Worm (Caenorhabditis elegans): Measurements from ENCODE around the gene srd-9.
A peak's percentile ranks its signal among the peaks of the same experiment; 100 is the strongest.

srd-9 gene

ce11 chrV:5314104-5314503 is 37.5 kb upstream of the srd-9 start, which contains the start of gene C10G8.2:
Gene C10G8.2, plus strand, starts transcription at chrV:5314404.
- TF ChIP-seq snpc-3.4 (tag; optimal IDR thresholded peaks at IDR 0.05) (no peak), C17E4.6 (GFP tag; IDR thresholded peaks at IDR 0.05) (no peak), atf-7 (tag; optimal IDR thresholded peaks at IDR 0.05) (no peak), pha-4 (tag; optimal IDR thresholded peaks at IDR 0.05) (no peak), egrh-3 (GFP tag; IDR thresholded peaks at IDR 0.05) (no peak), egl-18 (GFP tag; IDR thresholded peaks at IDR 0.05) (no peak), gei-17 (GFP tag; optimal IDR thresholded peaks at IDR 0.05) (no peak), egl-44 (GFP tag; IDR thresholded peaks at IDR 0.05) (no peak), xnd-1 (tag; optimal IDR thresholded peaks at IDR 0.05) (no peak), unc-130 (GFP tag; optimal IDR thresholded peaks at IDR 0.05) (no peak), ceh-100 (GFP tag; IDR thresholded peaks at IDR 0.05) (no peak), nhr-80 (tag; optimal IDR thresholded peaks at IDR 0.05) (no peak), hlh-26 (GFP tag; conservative IDR thresholded peaks at IDR 0.05) (no peak)

- no peak for TF ChIP-seq ets-4 (GFP tag; optimal IDR thresholded peaks at IDR 0.05)
- no peak for TF ChIP-seq efl-1 (GFP tag; optimal IDR thresholded peaks at IDR 0.05)
- TF ChIP-seq B0261.1 (tag; optimal IDR thresholded peaks at IDR 0.05) = no peak
- TF ChIP-seq lsl-1 (GFP tag; optimal IDR thresholded peaks at IDR 0.05) = no peak
- no peak for TF ChIP-seq fkh-3 (tag; optimal IDR thresholded peaks at IDR 0.05)
- TF ChIP-seq ztf-25 (GFP tag; IDR thresholded peaks at IDR 0.05) = no peak
- TF ChIP-seq cebp-2 (GFP tag; IDR thresholded peaks at IDR 0.05) = no peak
- no peak for TF ChIP-seq mel-28 (tag; optimal IDR thresholded peaks at IDR 0.05; ENCODE audit: borderline replicate concordance)
Measured at ce11 chrV:5318349-5318748, 33.2 kb upstream of the srd-9 start.

ce11 chrV:5319477-5319876 is 32.1 kb upstream of the srd-9 start, which contains the start of gene ceh-34:
Gene ceh-34, minus strand, starts transcription at chrV:5319577.
- TF ChIP-seq sdz-38 (tag; optimal IDR thresholded peaks at IDR 0.05) (no peak), zfh-2 (GFP tag; conservative IDR thresholded peaks at IDR 0.05) (peak; percentile 48; the same call in 1 of the 2 replicates)

ce11 chrV:5322815-5323214 is 28.8 kb upstream of the srd-9 start:
- TF ChIP-seq ztf-3 (GFP tag; optimal IDR thresholded peaks at IDR 0.05) (no peak), T26A5.8 (tag; optimal IDR thresholded peaks at IDR 0.05) (no peak), ztf-25 (GFP tag; IDR thresholded peaks at IDR 0.05) (no peak), pbrm-1 (GFP tag; IDR thresholded peaks at IDR 0.05) (no peak)

ce11 chrV:5324566-5324965 is 27.0 kb upstream of the srd-9 start, which contains the start of gene ceh-33:
Gene ceh-33, minus strand, starts transcription at chrV:5324666.
- TF ChIP-seq ets-4 (GFP tag; optimal IDR thresholded peaks at IDR 0.05) = no peak
- TF ChIP-seq Y79H2A.3 (GFP tag; conservative IDR thresholded peaks at IDR 0.05) = no peak
- no peak for TF ChIP-seq B0035.1 (tag; optimal IDR thresholded peaks at IDR 0.05)
- no peak for TF ChIP-seq ztf-25 (GFP tag; IDR thresholded peaks at IDR 0.05)
- TF ChIP-seq lsy-27 (tag; optimal IDR thresholded peaks at IDR 0.05; ENCODE audit: borderline replicate concordance, insufficient read depth) = no peak
- TF ChIP-seq nfya-1 (tag; optimal IDR thresholded peaks at IDR 0.05; ENCODE audit: borderline replicate concordance, insufficient read depth) = no peak
- no peak for TF ChIP-seq F52B5.7 (tag; optimal IDR thresholded peaks at IDR 0.05)

- no peak for TF ChIP-seq ama-1 (optimal IDR thresholded peaks at IDR 0.05)
- no peak for TF ChIP-seq ama-1 (GFP tag; optimal IDR thresholded peaks at IDR 0.05)
- no peak for TF ChIP-seq B0019.2 (GFP tag; conservative IDR thresholded peaks at IDR 0.05)
- no peak for TF ChIP-seq F49E8.2 (tag; optimal IDR thresholded peaks at IDR 0.05; ENCODE audit: insufficient read depth)
- TF ChIP-seq unc-62 (GFP tag; optimal IDR thresholded peaks at IDR 0.05) = no peak
- TF ChIP-seq sptf-2 (GFP tag; optimal IDR thresholded peaks at IDR 0.05) = no peak
- TF ChIP-seq ekl-4 (GFP tag; IDR thresholded peaks at IDR 0.05) = no peak
- no peak for TF ChIP-seq nfya-1 (tag; optimal IDR thresholded peaks at IDR 0.05; ENCODE audit: borderline replicate concordance, insufficient read depth)
- TF ChIP-seq sea-2 (GFP tag; IDR thresholded peaks at IDR 0.05) = no peak
- TF ChIP-seq nhr-90 (tag; optimal IDR thresholded peaks at IDR 0.05) = no peak
- TF ChIP-seq F22D6.2 (tag; optimal IDR thresholded peaks at IDR 0.05) = no peak
- TF ChIP-seq zfh-2 (GFP tag; conservative IDR thresholded peaks at IDR 0.05) = no peak
- no peak for TF ChIP-seq bed-2 (GFP tag; IDR thresholded peaks at IDR 0.05)
- no peak for TF ChIP-seq nhr-120 (GFP tag; IDR thresholded peaks at IDR 0.05)
Measured at ce11 chrV:5328314-5328713, 23.3 kb upstream of the srd-9 start, which contains the start of gene C10G8.8. Gene C10G8.8, minus strand, starts transcription at chrV:5328414.

Data from whole organism, young adult.